Worm (Caenorhabditis elegans) whole organism, L4 larva: ENCODE data around the gene puf-8.

Source experiments
- ama-1 ChIP-seq: fragments of 150-350 bp; optimal IDR thresholded peaks from 2 replicates; lab custom pipeline; 2014; ENCODE audit warnings: inconsistent platforms, mixed read lengths
- egl-27 ChIP-seq: sonication (generic microtip); optimal IDR thresholded peaks from 3 replicates; lab custom pipeline; 2017; ENCODE audit warnings: missing biosample characterization, missing genetic modification reagents, missing genetic modification characterization
- pha-4 ChIP-seq, 2 experiments: fragments of 150-350 bp in 1 of 2; fragments of 200-800 bp in 1 of 2; sonication (Bioruptor generic) in 1 of 2; IDR thresholded peaks in 1 of 2; optimal IDR thresholded peaks in 1 of 2; 2 replicates each; pipeline versions ENCODE4 v1.3.6 to Lab custom; 2014 to 2022; ENCODE audit warnings: missing genetic modification characterization in 2 of 2, missing genetic modification reagents in 2 of 2, missing biosample characterization in 1 of 2, missing compliant biosample characterization in 1 of 2

- TF ChIP-seq egl-27, result no peak
- no peak for TF ChIP-seq ama-1 (lab: Kevin White, UChicago)
- no peak for TF ChIP-seq pha-4 (GFP tag; IDR thresholded peaks at IDR 0.05; lab: Robert Waterston, UW)
- no peak for TF ChIP-seq pha-4 (tag; optimal IDR thresholded peaks at IDR 0.05; lab: Kevin White, UChicago)
Measured at ce11 chrII:7326199-7326598, 28.2 kb upstream of the puf-8 start.
